Worm (Caenorhabditis elegans): ENCODE data around the gene osm-6.

- TF ChIP-seq unc-62 (GFP tag; optimal IDR thresholded peaks at IDR 0.05 in 1 of 2) (no peak), unc-62 (tag; optimal IDR thresholded peaks at IDR 0.05) (no peak), fos-1 (tag; optimal IDR thresholded peaks at IDR 0.05) (no peak), attf-4 (tag; optimal IDR thresholded peaks at IDR 0.05) (no peak), snpc-1.2 (GFP tag; IDR thresholded peaks at IDR 0.05) (no peak), snpc-4 (tag; optimal IDR thresholded peaks at IDR 0.05) (no peak), ama-1 (optimal IDR thresholded peaks at IDR 0.05) (no peak), aly-2 (tag; optimal IDR thresholded peaks at IDR 0.05) (no peak), nhr-237 (tag; optimal IDR thresholded peaks at IDR 0.05) (no peak), skn-1 (tag; optimal IDR thresholded peaks at IDR 0.05) (no peak), R02D3.7 (tag; optimal IDR thresholded peaks at IDR 0.05) (no peak), egl-27 (tag; optimal IDR thresholded peaks at IDR 0.05) (no peak), unc-39 (tag; optimal IDR thresholded peaks at IDR 0.05) (no peak)
Observed at ce11 chrV:11897604-11898003, 29.6 kb downstream of the osm-6 start.

Data from whole organism, L4 larva.